Worm (Caenorhabditis elegans) whole organism, late embryonic: Measurements from ENCODE around the gene F26D11.12.

Source experiments
- F13H6.1 ChIP-seq: sonication (generic microtip); optimal IDR thresholded peaks from 2 replicates; lab custom pipeline; 2016; ENCODE audit warnings: missing genetic modification characterization, missing compliant biosample characterization
- K09A11.1 ChIP-seq: sonication (generic microtip); optimal IDR thresholded peaks from 2 replicates; lab custom pipeline; 2017; ENCODE audit warnings: antibody characterized with exemption, mild to moderate bottlenecking, missing genetic modification characterization, missing compliant biosample characterization; ENCODE audit not compliant: insufficient read depth
- T23F11.4 ChIP-seq: fragments of 200-800 bp; sonication (Bioruptor generic); optimal IDR thresholded peaks from 2 replicates; lab custom pipeline; 2018; ENCODE audit warnings: mild to moderate bottlenecking, missing genetic modification characterization, missing compliant biosample characterization
- Y22D7AL.16 ChIP-seq: sonication (generic microtip); optimal IDR thresholded peaks from 2 replicates; lab custom pipeline; 2016; ENCODE audit warnings: missing genetic modification characterization, missing compliant biosample characterization
- ahr-1 ChIP-seq: sonication (generic microtip); optimal IDR thresholded peaks from 2 replicates; lab custom pipeline; 2016; ENCODE audit warnings: missing genetic modification characterization, missing compliant biosample characterization
- ama-1 ChIP-seq: fragments of 150-350 bp; optimal IDR thresholded peaks from 2 replicates; lab custom pipeline; 2014
- ceh-14 ChIP-seq: sonication (generic microtip); optimal IDR thresholded peaks from 2 replicates; lab custom pipeline; 2016; ENCODE audit warnings: missing genotype, missing genetic modification characterization, missing compliant biosample characterization
- ceh-18 ChIP-seq: sonication (generic microtip); optimal IDR thresholded peaks from 2 replicates; lab custom pipeline; 2016; ENCODE audit warnings: missing genetic modification characterization, missing compliant biosample characterization
- ceh-2 ChIP-seq: sonication (generic microtip); optimal IDR thresholded peaks from 2 replicates; lab custom pipeline; 2016; ENCODE audit warnings: missing genotype, missing genetic modification characterization, missing compliant biosample characterization
- ceh-24 ChIP-seq: sonication (generic microtip); optimal IDR thresholded peaks from 2 replicates; lab custom pipeline; 2016; ENCODE audit warnings: mild to moderate bottlenecking, missing genetic modification characterization, missing compliant biosample characterization
- ceh-30 ChIP-seq: fragments of 150-350 bp; optimal IDR thresholded peaks from 2 replicates; lab custom pipeline; 2014; ENCODE audit warnings: missing biosample characterization, missing genetic modification characterization
- ceh-31 ChIP-seq: sonication (generic microtip); optimal IDR thresholded peaks from 2 replicates; lab custom pipeline; 2016; ENCODE audit warnings: missing genetic modification characterization, missing compliant biosample characterization
- ceh-34 ChIP-seq: sonication (generic microtip); optimal IDR thresholded peaks from 2 replicates; lab custom pipeline; 2016; ENCODE audit warnings: mild to moderate bottlenecking, missing genetic modification characterization, missing compliant biosample characterization
- ceh-45 ChIP-seq: fragments of 200-800 bp; sonication (Bioruptor generic); IDR thresholded peaks from 2 replicates; pipeline ENCODE4 v1.3.6; 2022; ENCODE audit warnings: missing genetic modification reagents, missing genetic modification characterization, missing compliant biosample characterization
- ceh-48 ChIP-seq: sonication (generic microtip); optimal IDR thresholded peaks from 2 replicates; lab custom pipeline; 2016; ENCODE audit warnings: missing genetic modification characterization, inconsistent platforms, missing compliant biosample characterization
- ceh-9 ChIP-seq: sonication (generic microtip); optimal IDR thresholded peaks from 2 replicates; lab custom pipeline; 2016; ENCODE audit warnings: mild to moderate bottlenecking, missing genetic modification characterization, inconsistent platforms, missing compliant biosample characterization
- che-1 ChIP-seq: sonication (generic microtip); optimal IDR thresholded peaks from 2 replicates; lab custom pipeline; 2016; ENCODE audit warnings: mild to moderate bottlenecking, missing genetic modification characterization, missing compliant biosample characterization
- dve-1 ChIP-seq: sonication (generic microtip); optimal IDR thresholded peaks from 2 replicates; lab custom pipeline; 2017; ENCODE audit warnings: antibody characterized with exemption, mild to moderate bottlenecking, missing genetic modification characterization, missing compliant biosample characterization
- elt-4 ChIP-seq: sonication (generic microtip); optimal IDR thresholded peaks from 2 replicates; lab custom pipeline; 2016; ENCODE audit warnings: missing genetic modification characterization, missing compliant biosample characterization
- ets-4 ChIP-seq: sonication (generic microtip); optimal IDR thresholded peaks from 2 replicates; lab custom pipeline; 2016; ENCODE audit warnings: missing genetic modification characterization, missing compliant biosample characterization
- eyg-1 ChIP-seq: sonication (generic microtip); optimal IDR thresholded peaks from 2 replicates; lab custom pipeline; 2016; ENCODE audit warnings: missing genotype, missing genetic modification characterization, missing compliant biosample characterization
- fax-1 ChIP-seq: sonication (generic microtip); optimal IDR thresholded peaks from 2 replicates; lab custom pipeline; 2016; ENCODE audit warnings: missing genotype, missing genetic modification characterization, missing compliant biosample characterization
- fkh-10 ChIP-seq: fragments of 150-350 bp; optimal IDR thresholded peaks from 2 replicates; lab custom pipeline; 2014; ENCODE audit warnings: missing biosample characterization, missing genetic modification reagents, missing genetic modification characterization
- fkh-6 ChIP-seq: sonication (generic microtip); optimal IDR thresholded peaks from 2 replicates; lab custom pipeline; 2016; ENCODE audit warnings: missing genetic modification characterization, missing compliant biosample characterization
- gmeb-2 ChIP-seq: sonication (generic microtip); optimal IDR thresholded peaks from 2 replicates; lab custom pipeline; 2016; ENCODE audit warnings: missing genetic modification characterization, inconsistent platforms, missing compliant biosample characterization
- hlh-13 ChIP-seq: fragments of 200-800 bp; sonication (Bioruptor generic); optimal IDR thresholded peaks from 2 replicates; lab custom pipeline; 2018; ENCODE audit warnings: mild to moderate bottlenecking, missing genetic modification characterization, missing compliant biosample characterization
- hlh-15 ChIP-seq: sonication (generic microtip); optimal IDR thresholded peaks from 2 replicates; lab custom pipeline; 2016; ENCODE audit warnings: missing genetic modification characterization, missing compliant biosample characterization
- hlh-30 ChIP-seq: sonication (generic microtip); optimal IDR thresholded peaks from 2 replicates; lab custom pipeline; 2017; ENCODE audit warnings: antibody characterized with exemption, missing genetic modification characterization, missing compliant biosample characterization; ENCODE audit not compliant: insufficient read depth
- hlh-6 ChIP-seq: sonication (generic microtip); optimal IDR thresholded peaks from 2 replicates; lab custom pipeline; 2016; ENCODE audit warnings: missing genotype, missing genetic modification characterization, missing compliant biosample characterization
- hlh-8 ChIP-seq: sonication (generic microtip); optimal IDR thresholded peaks from 2 replicates; lab custom pipeline; 2016; ENCODE audit warnings: missing genotype, missing genetic modification characterization, missing compliant biosample characterization
- lim-6 ChIP-seq: sonication (generic microtip); optimal IDR thresholded peaks from 2 replicates; lab custom pipeline; 2016; ENCODE audit warnings: missing genetic modification characterization, missing compliant biosample characterization
- lin-11 ChIP-seq: fragments of 200-800 bp; sonication (Bioruptor generic); optimal IDR thresholded peaks from 2 replicates; lab custom pipeline; 2018; ENCODE audit warnings: mild to moderate bottlenecking, missing genetic modification characterization, missing compliant biosample characterization
- madf-2 ChIP-seq: sonication (generic microtip); optimal IDR thresholded peaks from 2 replicates; lab custom pipeline; 2017; ENCODE audit warnings: missing genetic modification characterization, missing compliant biosample characterization
- mec-3 ChIP-seq: sonication (generic microtip); optimal IDR thresholded peaks from 2 replicates; lab custom pipeline; 2016; ENCODE audit warnings: borderline replicate concordance, missing genetic modification characterization, missing compliant biosample characterization
- nfya-1 ChIP-seq: sonication (generic microtip); optimal IDR thresholded peaks from 2 replicates; lab custom pipeline; 2017; ENCODE audit warnings: missing genetic modification characterization, mild to moderate bottlenecking, missing compliant biosample characterization, antibody characterized with exemption, moderate library complexity
- nhr-11 ChIP-seq: fragments of 150-350 bp; optimal IDR thresholded peaks from 2 replicates; lab custom pipeline; 2014; ENCODE audit warnings: missing biosample characterization, missing genetic modification characterization
- nhr-232 ChIP-seq: sonication (generic microtip); optimal IDR thresholded peaks from 2 replicates; lab custom pipeline; 2016; ENCODE audit warnings: missing genetic modification characterization, missing compliant biosample characterization
- npax-4 ChIP-seq: sonication (generic microtip); optimal IDR thresholded peaks from 2 replicates; lab custom pipeline; 2016; ENCODE audit warnings: missing genetic modification characterization, missing compliant biosample characterization
- pag-3 ChIP-seq: sonication (generic microtip); optimal IDR thresholded peaks from 2 replicates; lab custom pipeline; 2016; ENCODE audit warnings: missing compliant biosample characterization, missing genetic modification characterization, borderline replicate concordance
- pat-9 ChIP-seq: fragments of 200-800 bp; sonication (Bioruptor generic); optimal IDR thresholded peaks from 2 replicates; lab custom pipeline; 2018; ENCODE audit warnings: mild to moderate bottlenecking, missing genetic modification characterization, moderate library complexity, missing compliant biosample characterization
- pax-1 ChIP-seq: fragments of 150-350 bp; optimal IDR thresholded peaks from 2 replicates; lab custom pipeline; 2014; ENCODE audit warnings: missing biosample characterization, missing genetic modification characterization
- pha-2 ChIP-seq: sonication (generic microtip); optimal IDR thresholded peaks from 2 replicates; lab custom pipeline; 2017; ENCODE audit warnings: mild to moderate bottlenecking, missing genetic modification characterization, missing compliant biosample characterization
- pros-1 ChIP-seq: fragments of 150-350 bp; optimal IDR thresholded peaks from 2 replicates; lab custom pipeline; 2014; ENCODE audit warnings: missing biosample characterization, missing genetic modification reagents, missing genetic modification characterization
- ref-2 ChIP-seq: sonication (generic microtip); optimal IDR thresholded peaks from 2 replicates; lab custom pipeline; 2016; ENCODE audit warnings: missing genetic modification characterization, missing compliant biosample characterization
- sox-2 ChIP-seq: fragments of 200-800 bp; sonication (Bioruptor generic); IDR thresholded peaks from 2 replicates; pipeline ENCODE4 v1.3.6; 2022; ENCODE audit warnings: missing genetic modification reagents, missing genetic modification characterization, missing compliant biosample characterization
- sox-4 ChIP-seq: sonication (generic microtip); optimal IDR thresholded peaks from 2 replicates; lab custom pipeline; 2017; ENCODE audit warnings: mild to moderate bottlenecking, missing genetic modification characterization, inconsistent platforms, missing compliant biosample characterization
- syd-9 ChIP-seq: sonication (generic microtip); optimal IDR thresholded peaks from 2 replicates; lab custom pipeline; 2016; ENCODE audit warnings: mild to moderate bottlenecking, missing genetic modification characterization, moderate library complexity, missing compliant biosample characterization
- unc-42 ChIP-seq: sonication (generic microtip); optimal IDR thresholded peaks from 2 replicates; lab custom pipeline; 2016; ENCODE audit warnings: missing genotype, missing genetic modification characterization, missing compliant biosample characterization
- unc-86 ChIP-seq: sonication (generic microtip); optimal IDR thresholded peaks from 2 replicates; lab custom pipeline; 2016; ENCODE audit warnings: missing genetic modification characterization, missing compliant biosample characterization
- zip-5 ChIP-seq: sonication (generic microtip); optimal IDR thresholded peaks from 2 replicates; lab custom pipeline; 2016; ENCODE audit warnings: missing genetic modification characterization, missing compliant biosample characterization
- ztf-16 ChIP-seq: sonication (generic microtip); optimal IDR thresholded peaks from 2 replicates; lab custom pipeline; 2017; ENCODE audit warnings: missing genetic modification characterization, missing compliant biosample characterization

F26D11.12 gene

ce11 chrV:7955168-7955567 is at the start of gene F26D11.12:
Gene F26D11.12, minus strand, starts transcription at chrV:7955312.
- TF ChIP-seq fkh-6 (tag; lab: Kevin White, UChicago) (no peak), ceh-34 (no peak), Y22D7AL.16 (no peak)
- TF ChIP-seq, all 69 proteins: peak for 0

ce11 chrV:8000929-8001513 is 45.9 kb upstream of the F26D11.12 start, which contains the start of gene Y97E10AR.1:
Gene Y97E10AR.1, plus strand, starts transcription at chrV:8001463.
- TF ChIP-seq ceh-48 (tag; lab: Kevin White, UChicago) (peak; percentile 39), lim-6 (tag; lab: Kevin White, UChicago) (no peak), fax-1 (no peak), ceh-34 (peak; percentile 80), unc-86 (no peak), pag-3 (peak; percentile 3), unc-42 (peak; percentile 86), fkh-6 (tag; lab: Kevin White, UChicago) (peak; percentile 62), hlh-6 (no peak), npax-4 (tag; lab: Kevin White, UChicago) (no peak), ceh-45 (GFP tag; lab: Robert Waterston, UW) (no peak), fkh-10 (GFP tag; lab: Kevin White, UChicago) (no peak), ceh-14 (tag; lab: Kevin White, UChicago) (peak; percentile 77), F13H6.1 (tag; lab: Kevin White, UChicago) (peak; percentile 68), ceh-31 (tag; lab: Kevin White, UChicago) (peak; percentile 89), hlh-30 (peak; percentile 92), lin-11 (no peak), hlh-8 (tag; lab: Kevin White, UChicago) (peak; percentile 77), pha-2 (tag; lab: Kevin White, UChicago) (no peak), nhr-232 (tag; lab: Kevin White, UChicago) (no peak), nhr-11 (tag; lab: Kevin White, UChicago) (no peak), ceh-24 (tag; lab: Kevin White, UChicago) (no peak), eyg-1 (tag; lab: Kevin White, UChicago) (no peak), ceh-30 (tag; lab: Kevin White, UChicago) (peak; percentile 50), dve-1 (tag; lab: Kevin White, UChicago) (peak; percentile 70), mec-3 (tag; lab: Kevin White, UChicago) (no peak), madf-2 (tag; lab: Kevin White, UChicago) (peak; percentile 36), ceh-9 (no peak), nfya-1 (tag; lab: Kevin White, UChicago) (peak; percentile 86), pax-1 (tag; lab: Kevin White, UChicago) (no peak), ztf-16 (tag; lab: Kevin White, UChicago) (no peak), ceh-2 (tag; lab: Kevin White, UChicago) (peak; percentile 34), syd-9 (tag; lab: Kevin White, UChicago) (peak; percentile 73), ets-4 (tag; lab: Kevin White, UChicago) (peak; percentile 61), elt-4 (no peak), sox-2 (GFP tag; lab: Robert Waterston, UW) (no peak), ref-2 (tag; lab: Kevin White, UChicago) (peak; percentile 53), T23F11.4 (GFP tag; lab: Kevin White, UChicago) (no peak), K09A11.1 (tag; lab: Kevin White, UChicago) (peak; percentile 39), ama-1 (lab: Kevin White, UChicago) (no peak), ceh-18 (peak; percentile 98), che-1 (tag; lab: Kevin White, UChicago) (no peak), pat-9 (no peak), hlh-13 (GFP tag; lab: Kevin White, UChicago) (no peak), pros-1 (peak; percentile 68), ahr-1 (tag; lab: Kevin White, UChicago) (no peak), Y22D7AL.16 (no peak), gmeb-2 (no peak), sox-4 (tag; lab: Kevin White, UChicago) (no peak), zip-5 (no peak), hlh-15 (tag; lab: Kevin White, UChicago) (no peak)
